Worm (Caenorhabditis elegans) whole organism, midembryonic: ENCODE measurements around the gene srf-3.

ENCODE experiments used
- T22C8.4 ChIP-seq: fragments of 200-800 bp; sonication (Bioruptor generic); IDR thresholded peaks from 2 replicates; pipeline ENCODE4 v1.3.6; 2022; ENCODE audit warnings: missing genetic modification characterization, missing compliant biosample characterization
- cog-1 ChIP-seq: sonication (generic microtip); optimal IDR thresholded peaks from 2 replicates; lab custom pipeline; 2016; ENCODE audit warnings: missing genetic modification characterization, missing compliant biosample characterization
- flt-1 ChIP-seq: fragments of 200-800 bp; sonication (Bioruptor generic); IDR thresholded peaks from 2 replicates; pipeline ENCODE4 v1.3.6; 2022; ENCODE audit warnings: missing genetic modification characterization, missing compliant biosample characterization
- klf-2 ChIP-seq: fragments of 200-800 bp; sonication (Bioruptor generic); conservative IDR thresholded peaks from 2 replicates; pipeline ENCODE4 v1.3.6; 2022; ENCODE audit warnings: missing genetic modification reagents, missing genetic modification characterization, missing compliant biosample characterization
- med-1 ChIP-seq: sonication (generic microtip); optimal IDR thresholded peaks from 2 replicates; lab custom pipeline; 2017; ENCODE audit warnings: missing genetic modification characterization, mild to moderate bottlenecking, missing compliant biosample characterization, antibody characterized with exemption, missing genetic modification reagents; ENCODE audit not compliant: insufficient read depth
- ref-1 ChIP-seq: fragments of 200-800 bp; sonication (Bioruptor generic); conservative IDR thresholded peaks from 2 replicates; pipeline ENCODE4 v1.3.6; 2022; ENCODE audit warnings: missing genetic modification reagents, missing genetic modification characterization, missing compliant biosample characterization
- tab-1 ChIP-seq: fragments of 200-800 bp; sonication (Bioruptor generic); IDR thresholded peaks from 2 replicates; pipeline ENCODE4 v1.3.6; 2022; ENCODE audit warnings: missing genetic modification characterization, missing compliant biosample characterization
- ztf-23 ChIP-seq: fragments of 200-800 bp; sonication (Bioruptor generic); IDR thresholded peaks from 2 replicates; pipeline ENCODE4 v1.3.6; 2022; ENCODE audit warnings: missing genetic modification reagents, missing genetic modification characterization, missing compliant biosample characterization
- ztf-29 ChIP-seq: fragments of 200-800 bp; sonication (Bioruptor generic); IDR thresholded peaks from 2 replicates; pipeline ENCODE4 v1.3.6; 2022; ENCODE audit warnings: missing genetic modification reagents, missing genetic modification characterization, missing compliant biosample characterization

srf-3 gene

ce11 chrIV:12890445-12890844 is 41.1 kb downstream of the srf-3 start, which contains the start of gene K08D8.6:
Gene K08D8.6, minus strand, starts transcription at chrIV:12890508.
- TF ChIP-seq ztf-29 (no peak), ztf-23 (no peak), flt-1 (no peak), tab-1 (no peak), cog-1 (no peak)

ce11 chrIV:12891080-12891479 is 41.8 kb downstream of the srf-3 start:
- TF ChIP-seq ztf-29 (no peak), med-1 (no peak), klf-2 (GFP tag; lab: Robert Waterston, UW) (no peak), ztf-23 (no peak), tab-1 (no peak), flt-1 (no peak)

- no peak for TF ChIP-seq ztf-29
- TF ChIP-seq cog-1 = no peak
- no peak for TF ChIP-seq klf-2 (GFP tag; lab: Robert Waterston, UW)
- no peak for TF ChIP-seq T22C8.4
- TF ChIP-seq ztf-23 = no peak
- no peak for TF ChIP-seq med-1
- TF ChIP-seq ref-1 (GFP tag; lab: Robert Waterston, UW) = no peak
- TF ChIP-seq tab-1 = no peak
- TF ChIP-seq flt-1 = no peak
Measured at ce11 chrIV:12892194-12892593, 42.9 kb downstream of the srf-3 start, which contains the start of gene K08D8.1. Gene K08D8.1, plus strand, starts transcription at chrIV:12892494.

- no peak for TF ChIP-seq ref-1 (GFP tag; lab: Robert Waterston, UW)
- no peak for TF ChIP-seq med-1
- TF ChIP-seq flt-1 = no peak
- no peak for TF ChIP-seq T22C8.4
- no peak for TF ChIP-seq ztf-23
- TF ChIP-seq tab-1 = no peak
- no peak for TF ChIP-seq cog-1
- TF ChIP-seq ztf-29 = no peak
- TF ChIP-seq klf-2 (GFP tag; lab: Robert Waterston, UW) = no peak
Measured at ce11 chrIV:12893166-12893565, 43.9 kb downstream of the srf-3 start, which contains the start of gene K08D8.12. Gene K08D8.12, plus strand, starts transcription at chrIV:12893466.

ce11 chrIV:12894996-12895395 is 45.7 kb downstream of the srf-3 start, which contains the start of gene K08D8.11:
Gene K08D8.11, plus strand, starts transcription at chrIV:12895296.
- TF ChIP-seq klf-2 (GFP tag; lab: Robert Waterston, UW) = no peak
- TF ChIP-seq med-1 = no peak
- no peak for TF ChIP-seq ref-1 (GFP tag; lab: Robert Waterston, UW)
- no peak for TF ChIP-seq cog-1
- no peak for TF ChIP-seq flt-1
- no peak for TF ChIP-seq ztf-23
- no peak for TF ChIP-seq ztf-29
- no peak for TF ChIP-seq tab-1

ce11 chrIV:12896371-12896882 is 47.1 kb downstream of the srf-3 start, which contains the start of gene K08D8.7:
Gene K08D8.7, plus strand, starts transcription at chrIV:12896832.
- TF ChIP-seq cog-1 (no peak), ref-1 (GFP tag; lab: Robert Waterston, UW) (no peak), flt-1 (no peak), T22C8.4 (no peak), med-1 (no peak), tab-1 (no peak)

- TF ChIP-seq ztf-29 (no peak), ztf-23 (no peak), ref-1 (GFP tag; lab: Robert Waterston, UW) (no peak), klf-2 (GFP tag; lab: Robert Waterston, UW) (no peak), T22C8.4 (no peak), flt-1 (no peak), tab-1 (no peak), cog-1 (no peak), med-1 (no peak)
Measured at ce11 chrIV:12897146-12897545, 47.8 kb downstream of the srf-3 start.

ce11 chrIV:12898823-12899222 is 49.5 kb downstream of the srf-3 start:
- TF ChIP-seq ref-1 (GFP tag; lab: Robert Waterston, UW) (no peak), klf-2 (GFP tag; lab: Robert Waterston, UW) (no peak), T22C8.4 (no peak), flt-1 (no peak), tab-1 (no peak), ztf-29 (no peak)

ce11 chrIV:12899392-12899791 is 50.1 kb downstream of the srf-3 start, which contains the start of gene K08D8.9:
Gene K08D8.9, plus strand, starts transcription at chrIV:12899692.
- TF ChIP-seq cog-1 (no peak), med-1 (no peak), klf-2 (GFP tag; lab: Robert Waterston, UW) (no peak), ztf-23 (no peak), T22C8.4 (no peak), ref-1 (GFP tag; lab: Robert Waterston, UW) (no peak), ztf-29 (no peak)

ce11 chrIV:12900267-12900666 is 51.0 kb downstream of the srf-3 start, which contains the start of gene K08D8.10:
Gene K08D8.10, plus strand, starts transcription at chrIV:12900567.
- TF ChIP-seq med-1 = no peak
- TF ChIP-seq T22C8.4 = no peak
- TF ChIP-seq ztf-29 = no peak
- TF ChIP-seq tab-1 = no peak
- no peak for TF ChIP-seq klf-2 (GFP tag; lab: Robert Waterston, UW)
- TF ChIP-seq cog-1 = no peak
- no peak for TF ChIP-seq flt-1
- no peak for TF ChIP-seq ref-1 (GFP tag; lab: Robert Waterston, UW)
- no peak for TF ChIP-seq ztf-23

ce11 chrIV:12901602-12902001 is 52.3 kb downstream of the srf-3 start:
- TF ChIP-seq med-1 (no peak), klf-2 (GFP tag; lab: Robert Waterston, UW) (no peak), T22C8.4 (no peak), ztf-29 (no peak), ref-1 (GFP tag; lab: Robert Waterston, UW) (no peak), ztf-23 (no peak), flt-1 (no peak), cog-1 (no peak), tab-1 (no peak)
